Fruit fly (Drosophila melanogaster): ENCODE results near the gene Cpr76Bc.

DNA sequence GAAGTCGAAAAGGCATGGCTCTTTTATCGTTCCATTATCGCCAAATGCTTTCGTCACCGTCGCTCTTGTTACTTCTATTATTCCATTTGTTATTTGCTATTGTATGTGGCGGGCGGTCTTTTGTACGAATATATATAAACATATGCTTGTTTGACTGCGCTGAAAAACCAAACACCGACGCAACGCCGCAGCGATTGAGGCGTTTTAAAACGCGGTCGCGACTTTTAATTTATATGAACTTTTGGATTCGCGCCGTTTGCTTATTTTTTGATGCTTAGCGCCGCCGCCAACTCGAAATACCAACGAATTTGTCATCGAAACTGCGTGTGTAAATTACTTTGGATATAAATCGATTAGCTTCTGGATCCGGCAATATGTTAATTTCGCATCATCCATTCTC lies 23.6 kb upstream of the Cpr76Bc start:
- no peak for TF ChIP-seq usp (GFP tag; optimal IDR thresholded peaks at IDR 0.05)
- TF ChIP-seq CG8478 (optimal IDR thresholded peaks at IDR 0.05), result no peak
- TF ChIP-seq pan (optimal IDR thresholded peaks at IDR 0.05), result no peak
- no peak for TF ChIP-seq EcR (GFP tag; optimal IDR thresholded peaks at IDR 0.05)
- TF ChIP-seq psq (optimal IDR thresholded peaks at IDR 0.05), result no peak

Data from whole organism.